Fruit fly (Drosophila melanogaster) whole organism: ENCODE data around the gene CG32988.

Experiments
- CG8478 ChIP-seq: fragments of >200 bp; optimal IDR thresholded peaks from 2 replicates; lab custom pipeline; 2018; ENCODE audit warnings: inconsistent platforms
- Dll ChIP-seq: fragments of >200 bp; optimal IDR thresholded peaks from 2 replicates; lab custom pipeline; 2017
- EcR ChIP-seq, 2 experiments: fragments of >200 bp; optimal IDR thresholded peaks; 2 replicates each; lab custom pipeline; 2017; ENCODE audit warnings: missing biosample characterization in 2 of 2, missing genetic modification characterization in 2 of 2, missing genetic modification reagents in 2 of 2
- pan ChIP-seq: fragments of >200 bp; optimal IDR thresholded peaks from 2 replicates; lab custom pipeline; 2017
- psq ChIP-seq: fragments of >200 bp; optimal IDR thresholded peaks from 2 replicates; lab custom pipeline; 2017
- usp ChIP-seq: fragments of >200 bp; optimal IDR thresholded peaks from 2 replicates; lab custom pipeline; 2017; ENCODE audit warnings: missing biosample characterization, missing genetic modification characterization, mixed read lengths

- TF ChIP-seq psq = no peak
- no peak for TF ChIP-seq Dll (lab: Kevin White, UChicago)
- no peak for TF ChIP-seq CG8478 (lab: Kevin White, UChicago)
- TF ChIP-seq usp (GFP tag; lab: Kevin White, UChicago) = no peak
- TF ChIP-seq pan (lab: Kevin White, UChicago) = no peak
- no peak for TF ChIP-seq EcR (GFP tag; optimal IDR thresholded peaks at IDR 0.05; lab: Kevin White, UChicago)
Measured at dm6 chr2L:8843593-8843992, 21.1 kb upstream of the CG32988 start.
